Fruit fly (Drosophila melanogaster) ovary, adult (tissue): ENCODE measurements around the gene Pgk.

Source experiments
- CG17801 ChIP-seq: fragments of 200-800 bp; optimal IDR thresholded peaks from 2 replicates; lab custom pipeline; 2019; ENCODE audit warnings: missing biosample characterization, mild to moderate bottlenecking, missing genetic modification characterization, moderate library complexity; ENCODE audit not compliant: partially characterized antibody

Pgk gene

dm6 chr2L:2757930-2758556 is 5.2 kb upstream of the Pgk start:
- no peak for TF ChIP-seq CG17801

- TF ChIP-seq CG17801 = no peak
These were observed 2.4 kb upstream of the Pgk start for dm6 chr2L:2755323-2755695.

dm6 chr2L:2754437-2755322 is 1.8 kb upstream of the Pgk start:
- peak; percentile 75 for TF ChIP-seq CG17801

- no peak for TF ChIP-seq CG17801
These were observed 1.0 kb upstream of the Pgk start for dm6 chr2L:2753789-2754436.

- peak; percentile 89 for TF ChIP-seq CG17801
These were observed 886 bp downstream of the Pgk start, which contains the start of gene Bacc for dm6 chr2L:2751904-2752459. Gene Bacc (plus strand): TSS chr2L:2752445.

dm6 chr2L:2751085-2751710 is 1.7 kb downstream of the Pgk start:
- TF ChIP-seq CG17801 = no peak

dm6 chr2L:2750337-2751084 is 2.4 kb downstream of the Pgk start:
- peak; percentile 27 for TF ChIP-seq CG17801

- TF ChIP-seq CG17801 = peak; percentile 10
These were observed 3.6 kb downstream of the Pgk start for dm6 chr2L:2749144-2749766.

dm6 chr2L:2748480-2749143 is 4.3 kb downstream of the Pgk start:
- peak; percentile 95 for TF ChIP-seq CG17801

dm6 chr2L:2744852-2745251 is 8.0 kb downstream of the Pgk start, which contains the start of the genes CG9961 and Cwc25:
Gene CG9961 (minus strand): TSS chr2L:2744934.
Gene Cwc25 (plus strand): TSS chr2L:2745098.
- no peak for TF ChIP-seq CG17801

- peak; percentile 35 for TF ChIP-seq CG17801
These were observed 13.0 kb downstream of the Pgk start, which contains the start of gene Hrs for dm6 chr2L:2739820-2740230. Gene Hrs (plus strand): TSS chr2L:2739986.

dm6 chr2L:2737561-2737960 is 15.3 kb downstream of the Pgk start:
- TF ChIP-seq CG17801 = no peak

- no peak for TF ChIP-seq CG17801
These were observed 17.3 kb downstream of the Pgk start for dm6 chr2L:2735539-2735938.

dm6 chr2L:2734946-2735345 is 17.9 kb downstream of the Pgk start:
- peak; percentile 21 for TF ChIP-seq CG17801

dm6 chr2L:2734215-2734614 is 18.7 kb downstream of the Pgk start:
- peak; percentile 86 for TF ChIP-seq CG17801
